Worm (Caenorhabditis elegans): ENCODE measurements around the gene glt-6.

The glt-6 gene

ce11 chrIV:7486201-7486947 lies 17.0 kb upstream of the glt-6 start, which contains the start of the genes his-61 and his-62:
Gene his-61 (minus strand): TSS chrIV:7486217.
Gene his-62 (plus strand): TSS chrIV:7486545.
- TF ChIP-seq B0310.2 (tag; optimal IDR thresholded peaks at IDR 0.05) (peak; percentile 46), hmg-4 (GFP tag; optimal IDR thresholded peaks at IDR 0.05) (peak; percentile 36), hmbx-1 (tag; optimal IDR thresholded peaks at IDR 0.05) (no peak), ets-7 (tag; optimal IDR thresholded peaks at IDR 0.05) (no peak), flt-1 (GFP tag; IDR thresholded peaks at IDR 0.05) (no peak), aly-1 (tag; optimal IDR thresholded peaks at IDR 0.05) (peak; percentile 79), tbx-37 (GFP tag; conservative IDR thresholded peaks at IDR 0.05) (no peak), ama-1 (optimal IDR thresholded peaks at IDR 0.05) (peak; percentile 95), ceh-13 (GFP tag; optimal IDR thresholded peaks at IDR 0.05) (no peak), hnd-1 (tag; optimal IDR thresholded peaks at IDR 0.05) (no peak), tra-4 (tag; optimal IDR thresholded peaks at IDR 0.05) (peak; percentile 20), tbx-11 (GFP tag; IDR thresholded peaks at IDR 0.05) (no peak), sea-1 (GFP tag; conservative IDR thresholded peaks at IDR 0.05) (no peak), scrt-1 (GFP tag; IDR thresholded peaks at IDR 0.05) (no peak), pes-1 (GFP tag; IDR thresholded peaks at IDR 0.05) (0 out of 2 replicates have a peak, but pooled peaks have one; percentile 4), F13C5.2 (tag; optimal IDR thresholded peaks at IDR 0.05) (peak; percentile 52), ceh-36 (tag; optimal IDR thresholded peaks at IDR 0.05) (peak; percentile 31)

DNA sequence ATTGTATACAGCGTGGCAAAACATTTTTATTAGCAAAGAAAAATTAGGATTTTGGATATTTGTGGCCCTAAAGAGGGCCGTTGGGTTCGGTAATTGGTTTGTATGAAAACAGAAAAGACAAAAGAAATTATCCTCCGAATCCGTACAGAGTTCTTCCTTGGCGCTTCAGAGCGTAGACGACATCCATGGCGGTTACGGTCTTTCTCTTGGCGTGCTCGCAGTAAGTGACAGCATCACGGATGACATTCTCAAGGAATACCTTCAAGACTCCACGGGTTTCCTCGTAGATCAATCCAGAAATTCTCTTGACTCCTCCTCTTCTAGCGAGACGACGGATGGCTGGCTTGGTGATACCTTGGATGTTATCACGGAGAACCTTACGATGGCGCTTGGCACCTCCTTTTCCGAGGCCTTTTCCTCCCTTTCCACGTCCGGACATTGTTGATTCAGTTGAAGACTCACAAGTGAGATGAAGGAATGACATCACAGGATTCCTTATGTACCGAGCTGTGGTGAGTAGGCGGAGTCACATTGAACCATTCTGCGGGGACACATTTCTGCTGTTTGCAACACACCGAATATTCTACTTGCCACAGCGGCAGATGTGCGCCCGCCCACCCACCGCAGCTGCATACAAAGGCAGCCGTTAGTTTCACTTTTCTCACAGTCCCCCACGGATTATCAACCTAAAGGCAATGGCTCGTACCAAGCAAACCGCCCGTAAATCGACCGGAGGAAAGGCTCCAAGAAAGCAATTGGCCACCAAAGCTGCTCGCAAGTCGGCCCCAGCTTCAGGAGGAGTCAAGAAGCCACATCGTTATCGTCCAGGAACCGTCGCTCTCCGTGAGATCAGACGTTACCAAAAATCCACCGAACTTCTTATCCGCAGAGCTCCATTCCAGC lies 15.6 kb upstream of the glt-6 start, which contains the start of the genes his-60 and his-59:
TSS of gene his-60 (minus strand) at position 439 of the 903 bp plus-strand sequence.
TSS of gene his-59 (plus strand) at position 696 of the 903 bp plus-strand sequence.
- TF ChIP-seq hnd-1 (tag; optimal IDR thresholded peaks at IDR 0.05) (no peak), tbx-11 (GFP tag; IDR thresholded peaks at IDR 0.05) (no peak; the same call in 1 of the 2 replicates), hmbx-1 (tag; optimal IDR thresholded peaks at IDR 0.05) (peak; percentile 70), ama-1 (optimal IDR thresholded peaks at IDR 0.05) (peak; percentile 98), flt-1 (GFP tag; IDR thresholded peaks at IDR 0.05) (peak; percentile 58), tra-4 (tag; optimal IDR thresholded peaks at IDR 0.05) (peak; percentile 76), ceh-13 (GFP tag; optimal IDR thresholded peaks at IDR 0.05) (peak; percentile 45), aly-1 (tag; optimal IDR thresholded peaks at IDR 0.05) (peak; percentile 98), F13C5.2 (tag; optimal IDR thresholded peaks at IDR 0.05) (peak; percentile 47), scrt-1 (GFP tag; IDR thresholded peaks at IDR 0.05) (0 out of 2 replicates have a peak, but pooled peaks have one; percentile 45), ets-7 (tag; optimal IDR thresholded peaks at IDR 0.05) (no peak), sea-1 (GFP tag; conservative IDR thresholded peaks at IDR 0.05) (peak; percentile 79), ceh-36 (tag; optimal IDR thresholded peaks at IDR 0.05) (peak; percentile 77), tbx-37 (GFP tag; conservative IDR thresholded peaks at IDR 0.05) (no peak), hmg-4 (GFP tag; optimal IDR thresholded peaks at IDR 0.05) (peak; percentile 56), pes-1 (GFP tag; IDR thresholded peaks at IDR 0.05) (peak; percentile 84), B0310.2 (tag; optimal IDR thresholded peaks at IDR 0.05) (peak; percentile 67)

DNA sequence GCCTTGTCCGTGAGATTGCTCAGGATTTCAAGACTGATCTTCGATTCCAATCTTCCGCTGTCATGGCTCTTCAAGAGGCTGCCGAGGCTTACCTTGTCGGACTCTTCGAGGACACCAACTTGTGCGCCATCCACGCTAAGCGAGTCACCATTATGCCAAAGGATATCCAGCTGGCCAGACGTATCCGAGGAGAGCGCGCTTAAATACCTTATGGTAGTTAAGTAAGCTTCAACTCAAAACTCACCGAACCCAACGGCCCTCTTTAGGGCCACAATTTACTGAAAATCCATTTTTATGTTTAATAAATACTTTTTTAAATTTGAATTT lies 15.0 kb upstream of the glt-6 start:
- TF ChIP-seq ama-1 (optimal IDR thresholded peaks at IDR 0.05) (peak; percentile 93), pes-1 (GFP tag; IDR thresholded peaks at IDR 0.05) (peak; percentile 56; the same call in 1 of the 2 replicates), B0310.2 (tag; optimal IDR thresholded peaks at IDR 0.05) (no peak), scrt-1 (GFP tag; IDR thresholded peaks at IDR 0.05) (no peak), ets-7 (tag; optimal IDR thresholded peaks at IDR 0.05) (no peak), hmg-4 (GFP tag; optimal IDR thresholded peaks at IDR 0.05) (no peak), tbx-11 (GFP tag; IDR thresholded peaks at IDR 0.05) (peak; percentile 23; the same call in 1 of the 2 replicates), ceh-13 (GFP tag; optimal IDR thresholded peaks at IDR 0.05) (no peak), tra-4 (tag; optimal IDR thresholded peaks at IDR 0.05) (no peak), aly-1 (tag; optimal IDR thresholded peaks at IDR 0.05) (peak; percentile 99)

ce11 chrIV:7491464-7491863 lies 12.0 kb upstream of the glt-6 start, which contains the start of gene F55G1.1:
Gene F55G1.1 (plus strand): TSS chrIV:7491764.
- TF ChIP-seq tbx-11 (GFP tag; IDR thresholded peaks at IDR 0.05) (no peak), pes-1 (GFP tag; IDR thresholded peaks at IDR 0.05) (no peak), B0310.2 (tag; optimal IDR thresholded peaks at IDR 0.05) (no peak), aly-1 (tag; optimal IDR thresholded peaks at IDR 0.05) (no peak), scrt-1 (GFP tag; IDR thresholded peaks at IDR 0.05) (no peak), hmbx-1 (tag; optimal IDR thresholded peaks at IDR 0.05) (no peak), F13C5.2 (tag; optimal IDR thresholded peaks at IDR 0.05) (no peak), tra-4 (tag; optimal IDR thresholded peaks at IDR 0.05) (no peak), ceh-36 (tag; optimal IDR thresholded peaks at IDR 0.05) (no peak), hmg-4 (GFP tag; optimal IDR thresholded peaks at IDR 0.05) (no peak), hnd-1 (tag; optimal IDR thresholded peaks at IDR 0.05) (no peak), ama-1 (optimal IDR thresholded peaks at IDR 0.05) (no peak), flt-1 (GFP tag; IDR thresholded peaks at IDR 0.05) (no peak), ceh-13 (GFP tag; optimal IDR thresholded peaks at IDR 0.05) (no peak)

ce11 chrIV:7497205-7497604 lies 6.2 kb upstream of the glt-6 start:
- TF ChIP-seq ceh-36 (tag; optimal IDR thresholded peaks at IDR 0.05) (no peak), B0310.2 (tag; optimal IDR thresholded peaks at IDR 0.05) (no peak), flt-1 (GFP tag; IDR thresholded peaks at IDR 0.05) (no peak), hmg-4 (GFP tag; optimal IDR thresholded peaks at IDR 0.05) (no peak), scrt-1 (GFP tag; IDR thresholded peaks at IDR 0.05) (no peak), tra-4 (tag; optimal IDR thresholded peaks at IDR 0.05) (no peak), F13C5.2 (tag; optimal IDR thresholded peaks at IDR 0.05) (no peak), ceh-13 (GFP tag; optimal IDR thresholded peaks at IDR 0.05) (no peak), hmbx-1 (tag; optimal IDR thresholded peaks at IDR 0.05) (no peak), ama-1 (optimal IDR thresholded peaks at IDR 0.05) (no peak), tbx-37 (GFP tag; conservative IDR thresholded peaks at IDR 0.05) (no peak)

ce11 chrIV:7497750-7498149 lies 5.7 kb upstream of the glt-6 start, which contains the start of gene egas-4:
Gene egas-4 (minus strand): TSS chrIV:7497850.
- TF ChIP-seq tbx-37 (GFP tag; conservative IDR thresholded peaks at IDR 0.05) (no peak), hnd-1 (tag; optimal IDR thresholded peaks at IDR 0.05) (no peak), ceh-13 (GFP tag; optimal IDR thresholded peaks at IDR 0.05) (no peak), tbx-11 (GFP tag; IDR thresholded peaks at IDR 0.05) (no peak), hmbx-1 (tag; optimal IDR thresholded peaks at IDR 0.05) (no peak)

All from whole organism, early embryonic.